Fruit fly (Drosophila melanogaster) whole organism, embryonic: ENCODE results near the gene fru.

ENCODE experiments used
- CG11696 ChIP-seq: fragments of 200-800 bp; sonication (Bioruptor generic); IDR thresholded peaks from 2 replicates; pipeline ENCODE4 v1.3.6; 2022; ENCODE audit warnings: missing biosample characterization, missing genetic modification characterization
- CG12155 ChIP-seq: fragments of 200-800 bp; sonication (Bioruptor generic); optimal IDR thresholded peaks from 3 replicates; lab custom pipeline; 2016; ENCODE audit warnings: missing biosample characterization, missing genetic modification characterization
- CG13296 ChIP-seq: fragments of 200-800 bp; sonication (Bioruptor generic); optimal IDR thresholded peaks from 3 replicates; lab custom pipeline; 2018; ENCODE audit warnings: missing biosample characterization, mild to moderate bottlenecking, missing genetic modification characterization
- CG15479 ChIP-seq: fragments of 200-800 bp; sonication (Bioruptor generic); optimal IDR thresholded peaks from 3 replicates; lab custom pipeline; 2019; ENCODE audit warnings: missing biosample characterization, mild to moderate bottlenecking, missing genetic modification characterization, moderate library complexity
- CG15514 ChIP-seq: fragments of 200-800 bp; sonication (Bioruptor generic); optimal IDR thresholded peaks from 3 replicates; lab custom pipeline; 2017; ENCODE audit warnings: missing biosample characterization, missing genetic modification characterization, mild to moderate bottlenecking, moderate library complexity, missing genetic modification reagents
- CG17328 ChIP-seq: fragments of 200-800 bp; sonication (Bioruptor generic); IDR thresholded peaks from 2 replicates; pipeline ENCODE4 v1.3.6; 2022; ENCODE audit warnings: missing biosample characterization, missing genetic modification characterization
- CG2199 ChIP-seq: fragments of 200-800 bp; sonication (Bioruptor generic); IDR thresholded peaks from 3 replicates; pipeline ENCODE4 v1.3.6; 2022; ENCODE audit warnings: missing biosample characterization, missing genetic modification characterization
- CG3838 ChIP-seq: fragments of 200-800 bp; sonication (Bioruptor generic); optimal IDR thresholded peaks from 3 replicates; lab custom pipeline; 2016; ENCODE audit warnings: missing biosample characterization, missing genetic modification characterization
- CG5245 ChIP-seq: fragments of 200-800 bp; sonication (Bioruptor generic); optimal IDR thresholded peaks from 3 replicates; lab custom pipeline; 2016; ENCODE audit warnings: missing biosample characterization, missing genetic modification characterization
- CG7372 ChIP-seq: fragments of 200-800 bp; sonication (Bioruptor generic); IDR thresholded peaks from 2 replicates; pipeline ENCODE4 v1.3.6; 2022; ENCODE audit warnings: missing biosample characterization, missing genetic modification characterization
- CG7786 ChIP-seq: fragments of 200-800 bp; sonication (Bioruptor generic); optimal IDR thresholded peaks from 2 replicates; lab custom pipeline; 2016; ENCODE audit warnings: missing biosample characterization, missing genetic modification characterization
- CG8388 ChIP-seq: fragments of 200-800 bp; sonication (Bioruptor generic); optimal IDR thresholded peaks from 2 replicates; lab custom pipeline; 2019; ENCODE audit warnings: missing biosample characterization, mild to moderate bottlenecking, missing genetic modification characterization, moderate library complexity
- GATAe ChIP-seq: fragments of 200-800 bp; sonication (Bioruptor generic); conservative IDR thresholded peaks from 2 replicates; pipeline ENCODE4 v1.3.6; 2022; ENCODE audit warnings: missing biosample characterization, missing genetic modification characterization
- HLH4C ChIP-seq: fragments of 200-800 bp; sonication (Bioruptor generic); IDR thresholded peaks from 3 replicates; pipeline ENCODE4 v1.3.6; 2022; ENCODE audit warnings: missing biosample characterization, missing genetic modification characterization; ENCODE audit not compliant: partially characterized antibody
- Hr3 ChIP-seq: fragments of 200-800 bp; sonication (Bioruptor generic); optimal IDR thresholded peaks from 3 replicates; lab custom pipeline; 2016; ENCODE audit warnings: missing biosample characterization, missing genetic modification characterization
- Hr39 ChIP-seq: fragments of >200 bp; optimal IDR thresholded peaks from 2 replicates; lab custom pipeline; 2017
- Jarid2 ChIP-seq: fragments of 200-800 bp; sonication (Bioruptor generic); optimal IDR thresholded peaks from 3 replicates; lab custom pipeline; 2017; ENCODE audit warnings: mild to moderate bottlenecking, missing biosample characterization, missing genetic modification reagents, missing genetic modification characterization
- Lim3 ChIP-seq: fragments of 200-800 bp; sonication (Bioruptor generic); IDR thresholded peaks from 2 replicates; pipeline ENCODE4 v1.3.6; 2022; ENCODE audit warnings: missing biosample characterization, missing genetic modification characterization
- Med ChIP-seq: fragments of 200-800 bp; sonication (Bioruptor generic); peaks from one replicate; lab custom pipeline; 2016; ENCODE audit warnings: missing biosample characterization, missing genetic modification characterization, mild to moderate bottlenecking, inconsistent platforms, moderate library complexity
- Poxn ChIP-seq: fragments of 200-800 bp; sonication (Bioruptor generic); IDR thresholded peaks from 2 replicates; pipeline ENCODE4 v1.3.6; 2022; ENCODE audit warnings: missing biosample characterization, missing genetic modification characterization
- Rx ChIP-seq: fragments of 200-800 bp; sonication (Bioruptor generic); IDR thresholded peaks from 2 replicates; pipeline ENCODE4 v1.3.6; 2022; ENCODE audit warnings: missing biosample characterization, missing genetic modification characterization
- Tbp ChIP-seq: fragments of >200 bp; optimal IDR thresholded peaks from 2 replicates; lab custom pipeline; 2018; ENCODE audit warnings: missing biosample characterization, missing genetic modification characterization
- Trl ChIP-seq, 3 experiments: fragments of >200 bp in 2 of 3; fragments of 200-800 bp in 1 of 3; sonication (Bioruptor generic) in 1 of 3; optimal IDR thresholded peaks; 2 replicates in 1 of 3; 3 replicates in 2 of 3; lab custom pipeline; 2016 to 2017; ENCODE audit warnings: missing biosample characterization in 1 of 3, missing genetic modification characterization in 1 of 3
- cwo ChIP-seq: fragments of 200-800 bp; sonication (Bioruptor generic); optimal IDR thresholded peaks from 3 replicates; lab custom pipeline; 2017; ENCODE audit warnings: missing biosample characterization, missing genetic modification characterization, mild to moderate bottlenecking, moderate library complexity, missing genetic modification reagents
- emc ChIP-seq: fragments of 200-800 bp; sonication (Bioruptor generic); optimal IDR thresholded peaks from 2 replicates; lab custom pipeline; 2016; ENCODE audit warnings: missing biosample characterization, missing genetic modification characterization
- fd64A ChIP-seq: fragments of 200-800 bp; sonication (Bioruptor generic); optimal IDR thresholded peaks from 3 replicates; lab custom pipeline; 2018; ENCODE audit warnings: missing biosample characterization, mild to moderate bottlenecking, missing genetic modification characterization
- jing ChIP-seq: fragments of 200-800 bp; sonication (Bioruptor generic); optimal IDR thresholded peaks from 2 replicates; lab custom pipeline; 2018; ENCODE audit warnings: missing biosample characterization, mild to moderate bottlenecking, missing genetic modification characterization
- kah ChIP-seq: fragments of 200-800 bp; sonication (Bioruptor generic); optimal IDR thresholded peaks from 2 replicates; lab custom pipeline; 2018; ENCODE audit warnings: missing biosample characterization, mild to moderate bottlenecking, missing genetic modification characterization
- knrl ChIP-seq: fragments of 200-800 bp; sonication (Bioruptor generic); IDR thresholded peaks from 3 replicates; pipeline ENCODE4 v1.3.6; 2022; ENCODE audit warnings: missing biosample characterization, missing genetic modification characterization; ENCODE audit not compliant: partially characterized antibody
- lbe ChIP-seq: fragments of 200-800 bp; sonication (Bioruptor generic); optimal IDR thresholded peaks from 2 replicates; lab custom pipeline; 2016; ENCODE audit warnings: missing biosample characterization, mild to moderate bottlenecking, missing genetic modification characterization
- lmd ChIP-seq: fragments of 200-800 bp; sonication (Bioruptor generic); IDR thresholded peaks from 2 replicates; pipeline ENCODE4 v1.3.6; 2022; ENCODE audit warnings: missing biosample characterization, missing genetic modification characterization
- luna ChIP-seq: fragments of 200-800 bp; sonication (Bioruptor generic); optimal IDR thresholded peaks from 2 replicates; lab custom pipeline; 2016; ENCODE audit warnings: missing biosample characterization, missing genetic modification characterization
- nerfin-2 ChIP-seq: fragments of 200-800 bp; sonication (Bioruptor generic); IDR thresholded peaks from 2 replicates; pipeline ENCODE4 v1.3.6; 2022; ENCODE audit warnings: missing biosample characterization, missing genetic modification characterization; ENCODE audit not compliant: partially characterized antibody
- pan ChIP-seq, 4 experiments: fragments of >200 bp in 3 of 4; fragments of 200-800 bp in 1 of 4; sonication (Bioruptor generic) in 1 of 4; optimal IDR thresholded peaks in 3 of 4; IDR thresholded peaks in 1 of 4; 2 replicates each; pipeline versions ENCODE4 v1.3.6 to Lab custom; 2017 to 2022; ENCODE audit warnings: missing biosample characterization in 2 of 4, missing genetic modification characterization in 2 of 4, mixed read lengths in 1 of 4
- pita ChIP-seq: fragments of 200-800 bp; sonication (Bioruptor generic); optimal IDR thresholded peaks from 2 replicates; lab custom pipeline; 2017; ENCODE audit warnings: missing biosample characterization, mild to moderate bottlenecking, missing genetic modification characterization
- schlank ChIP-seq: fragments of 200-800 bp; sonication (Bioruptor generic); optimal IDR thresholded peaks from 2 replicates; lab custom pipeline; 2018; ENCODE audit warnings: missing biosample characterization, mild to moderate bottlenecking, missing genetic modification characterization
- sens ChIP-seq: fragments of 200-800 bp; sonication (Bioruptor generic); peaks from one replicate; lab custom pipeline; 2016; ENCODE audit warnings: missing biosample characterization, missing genetic modification characterization
- tx ChIP-seq: fragments of 200-800 bp; sonication (Bioruptor generic); optimal IDR thresholded peaks from 2 replicates; lab custom pipeline; 2016; ENCODE audit warnings: missing biosample characterization, missing genetic modification characterization

fru gene

dm6 chr3R:18583881-18584545, 38.6 kb upstream of the fru start (continued):
- TF ChIP-seq lmd (GFP tag; lab: Robert Waterston, UW), result peak; percentile 96
- peak; percentile 96 for TF ChIP-seq CG7786 (GFP tag; lab: Kevin White, UChicago)
- no peak for TF ChIP-seq pita
- peak; percentile 86 for TF ChIP-seq luna (GFP tag; lab: Kevin White, UChicago)
- peak; percentile 94 for TF ChIP-seq CG12155 (GFP tag; lab: Kevin White, UChicago)
- TF ChIP-seq Tbp (GFP tag; lab: Kevin White, UChicago), result no peak
- TF ChIP-seq pan (optimal IDR thresholded peaks at IDR 0.05; lab: Kevin White, UChicago), result no peak
- peak in 1 of 2 experiments; percentile 90 for TF ChIP-seq pan (GFP tag; optimal IDR thresholded peaks at IDR 0.05 in 1 of 2, IDR thresholded peaks at IDR 0.05 in 1 of 2)
- peak; percentile 21; the same call in 1 of the 3 replicates for TF ChIP-seq HLH4C (GFP tag; lab: Robert Waterston, UW)
- peak; percentile 80 to 86 for TF ChIP-seq Trl (optimal IDR thresholded peaks at IDR 0.05; lab: Kevin White, UChicago)
- TF ChIP-seq Trl (GFP tag; optimal IDR thresholded peaks at IDR 0.05; lab: Kevin White, UChicago), result peak; percentile 98
- TF ChIP-seq Lim3 (GFP tag; lab: Robert Waterston, UW), result peak; percentile 67
- peak; percentile 83 for TF ChIP-seq CG11696
- TF ChIP-seq Rx, result peak; percentile 92
- peak; percentile 95 for TF ChIP-seq CG5245
- TF ChIP-seq CG7372 (GFP tag; lab: Robert Waterston, UW), result peak; percentile 88
- peak; percentile 95 for TF ChIP-seq CG3838 (GFP tag; lab: Kevin White, UChicago)
- peak; percentile 93 for TF ChIP-seq emc
- no peak for TF ChIP-seq nerfin-2 (GFP tag; lab: Robert Waterston, UW)
- TF ChIP-seq CG8388 (GFP tag; lab: Kevin White, UChicago), result peak; percentile 95
- peak; percentile 84 for TF ChIP-seq GATAe (GFP tag; lab: Robert Waterston, UW)
- peak; percentile 74 for TF ChIP-seq CG2199 (GFP tag; lab: Robert Waterston, UW)
- peak; percentile 71 for TF ChIP-seq Poxn (GFP tag; lab: Robert Waterston, UW)
- TF ChIP-seq fd64A (GFP tag; lab: Kevin White, UChicago), result peak; percentile 95

DNA sequence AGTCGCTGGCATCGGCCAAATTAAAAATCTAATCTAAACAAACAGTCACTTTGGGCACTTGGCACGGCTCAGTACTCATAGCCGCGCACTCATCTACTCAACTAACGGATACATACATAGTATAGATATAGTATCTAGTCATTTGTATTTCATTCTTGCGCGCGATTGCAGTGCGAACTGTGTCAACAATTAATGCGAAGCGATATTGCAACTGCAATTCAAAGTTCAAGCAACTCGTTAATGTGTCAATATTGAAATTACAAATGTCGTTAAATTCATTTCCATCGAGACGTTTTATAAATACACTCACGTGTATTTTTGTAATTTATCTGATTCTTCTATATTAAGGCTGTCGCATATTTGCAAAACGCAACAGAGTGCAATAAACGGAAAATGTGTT, 36.9 kb upstream of the fru start:
- TF ChIP-seq CG15479 (GFP tag; lab: Kevin White, UChicago) (peak; percentile 1), Hr39 (no peak), cwo (GFP tag; lab: Kevin White, UChicago) (no peak), sens (peak; percentile 39), lbe (GFP tag; lab: Kevin White, UChicago) (peak; percentile 12), Med (GFP tag; lab: Kevin White, UChicago) (peak; percentile 23), Jarid2 (GFP tag; lab: Kevin White, UChicago) (no peak)

dm6 chr3R:18580979-18581378, 35.6 kb upstream of the fru start:
- no peak for TF ChIP-seq jing (GFP tag; lab: Kevin White, UChicago)
- no peak for TF ChIP-seq CG17328
- no peak for TF ChIP-seq kah (GFP tag; lab: Kevin White, UChicago)
- no peak for TF ChIP-seq schlank (tag; lab: Kevin White, UChicago)
- no peak for TF ChIP-seq knrl
- no peak for TF ChIP-seq CG15514 (GFP tag; lab: Kevin White, UChicago)
- no peak for TF ChIP-seq Hr3 (GFP tag; lab: Kevin White, UChicago)
- no peak for TF ChIP-seq CG13296 (GFP tag; lab: Kevin White, UChicago)
- TF ChIP-seq tx (GFP tag; lab: Kevin White, UChicago), result no peak
